Fruit fly (Drosophila melanogaster) whole organism, embryonic: ENCODE results near the gene PAN3.

Source experiments
- CG11456 ChIP-seq: fragments of 200-800 bp; sonication (Bioruptor generic); IDR thresholded peaks from 3 replicates; pipeline ENCODE4 v1.3.6; 2022; ENCODE audit warnings: missing biosample characterization, missing genetic modification characterization
- CG13123 ChIP-seq: fragments of 200-800 bp; sonication (Bioruptor generic); optimal IDR thresholded peaks from 2 replicates; lab custom pipeline; 2016; ENCODE audit warnings: missing biosample characterization, missing genetic modification characterization
- CG13287 ChIP-seq: fragments of 200-800 bp; sonication (Bioruptor generic); IDR thresholded peaks from 2 replicates; pipeline ENCODE4 v1.3.6; 2022; ENCODE audit warnings: missing biosample characterization, missing genetic modification characterization; ENCODE audit not compliant: partially characterized antibody
- CG15269 ChIP-seq: fragments of 200-800 bp; sonication (Bioruptor generic); optimal IDR thresholded peaks from 2 replicates; lab custom pipeline; 2018; ENCODE audit warnings: missing biosample characterization, mild to moderate bottlenecking, missing genetic modification characterization, moderate library complexity
- CG15601 ChIP-seq: fragments of 200-800 bp; sonication (Bioruptor generic); optimal IDR thresholded peaks from 3 replicates; lab custom pipeline; 2019; ENCODE audit warnings: missing biosample characterization, mild to moderate bottlenecking, missing genetic modification characterization, moderate library complexity
- CG17912 ChIP-seq: fragments of 200-800 bp; sonication (Bioruptor generic); optimal IDR thresholded peaks from 2 replicates; lab custom pipeline; 2018; ENCODE audit warnings: missing biosample characterization, mild to moderate bottlenecking, missing genetic modification characterization
- CG18619 ChIP-seq: fragments of 200-800 bp; sonication (Bioruptor generic); optimal IDR thresholded peaks from 3 replicates; lab custom pipeline; 2017; ENCODE audit warnings: missing biosample characterization, mild to moderate bottlenecking, missing genetic modification characterization
- CG30403 ChIP-seq: fragments of 200-800 bp; sonication (Bioruptor generic); optimal IDR thresholded peaks from 3 replicates; lab custom pipeline; 2016; ENCODE audit warnings: missing biosample characterization, missing genetic modification characterization
- CG31441 ChIP-seq: fragments of 200-800 bp; sonication (Bioruptor generic); IDR thresholded peaks from 2 replicates; pipeline ENCODE4 v1.3.6; 2022; ENCODE audit warnings: missing biosample characterization, missing genetic modification characterization
- CG3407 ChIP-seq: fragments of 200-800 bp; sonication (Bioruptor generic); optimal IDR thresholded peaks from 2 replicates; lab custom pipeline; 2018; ENCODE audit warnings: missing biosample characterization, mild to moderate bottlenecking, missing genetic modification characterization
- CG4404 ChIP-seq: fragments of 200-800 bp; sonication (Bioruptor generic); IDR thresholded peaks from 2 replicates; pipeline ENCODE4 v1.3.6; 2022; ENCODE audit warnings: missing biosample characterization, missing genetic modification characterization
- CG7839 ChIP-seq: fragments of 200-800 bp; sonication (Bioruptor generic); optimal IDR thresholded peaks from 3 replicates; lab custom pipeline; 2018; ENCODE audit warnings: missing biosample characterization, mild to moderate bottlenecking, missing genetic modification characterization, moderate library complexity
- CG9437 ChIP-seq: fragments of 200-800 bp; sonication (Bioruptor generic); optimal IDR thresholded peaks from 2 replicates; lab custom pipeline; 2018; ENCODE audit warnings: missing biosample characterization, mild to moderate bottlenecking, missing genetic modification characterization
- CG9797 ChIP-seq: fragments of 200-800 bp; sonication (Bioruptor generic); optimal IDR thresholded peaks from 3 replicates; lab custom pipeline; 2018; ENCODE audit warnings: missing biosample characterization, mild to moderate bottlenecking, missing genetic modification characterization
- CG9817 ChIP-seq: fragments of 200-800 bp; sonication (Bioruptor generic); optimal IDR thresholded peaks from 2 replicates; lab custom pipeline; 2018; ENCODE audit warnings: missing biosample characterization, mild to moderate bottlenecking, missing genetic modification characterization, moderate library complexity
- Dip2 ChIP-seq: fragments of 200-800 bp; sonication (Bioruptor generic); IDR thresholded peaks from 2 replicates; pipeline ENCODE4 v1.3.6; 2022; ENCODE audit warnings: missing biosample characterization, missing genetic modification characterization
- E2f1 ChIP-seq: fragments of 200-800 bp; sonication (Bioruptor generic); IDR thresholded peaks from 2 replicates; pipeline ENCODE4 v1.3.6; 2022; ENCODE audit warnings: missing biosample characterization, missing genetic modification characterization
- H15 ChIP-seq: fragments of 200-800 bp; sonication (Bioruptor generic); IDR thresholded peaks from 3 replicates; pipeline ENCODE4 v1.3.6; 2022; ENCODE audit warnings: missing biosample characterization, missing genetic modification characterization
- HLH4C ChIP-seq: fragments of 200-800 bp; sonication (Bioruptor generic); IDR thresholded peaks from 3 replicates; pipeline ENCODE4 v1.3.6; 2022; ENCODE audit warnings: missing biosample characterization, missing genetic modification characterization; ENCODE audit not compliant: partially characterized antibody
- Jarid2 ChIP-seq: fragments of 200-800 bp; sonication (Bioruptor generic); optimal IDR thresholded peaks from 3 replicates; lab custom pipeline; 2017; ENCODE audit warnings: mild to moderate bottlenecking, missing biosample characterization, missing genetic modification reagents, missing genetic modification characterization
- Lhr ChIP-seq: fragments of 200-800 bp; sonication (Bioruptor generic); optimal IDR thresholded peaks from 3 replicates; lab custom pipeline; 2017; ENCODE audit warnings: mild to moderate bottlenecking, missing biosample characterization, missing genetic modification reagents, missing genetic modification characterization
- MBD-R2 ChIP-seq: fragments of 200-800 bp; sonication (Bioruptor generic); IDR thresholded peaks from 2 replicates; pipeline ENCODE4 v1.3.6; 2022; ENCODE audit warnings: missing biosample characterization, missing genetic modification characterization
- Mad ChIP-seq: fragments of 200-800 bp; sonication (Bioruptor generic); optimal IDR thresholded peaks from 2 replicates; lab custom pipeline; 2016; ENCODE audit warnings: missing biosample characterization, missing genetic modification characterization
- Ravus ChIP-seq: fragments of 200-800 bp; sonication (Bioruptor generic); IDR thresholded peaks from 2 replicates; pipeline ENCODE4 v1.3.6; 2022; ENCODE audit warnings: missing biosample characterization, missing genetic modification characterization
- Rx ChIP-seq: fragments of 200-800 bp; sonication (Bioruptor generic); IDR thresholded peaks from 2 replicates; pipeline ENCODE4 v1.3.6; 2022; ENCODE audit warnings: missing biosample characterization, missing genetic modification characterization
- al ChIP-seq: fragments of 200-800 bp; sonication (Bioruptor generic); IDR thresholded peaks from 2 replicates; pipeline ENCODE4 v1.3.6; 2022; ENCODE audit warnings: missing biosample characterization, missing genetic modification characterization
- amos ChIP-seq: fragments of 200-800 bp; sonication (Bioruptor generic); IDR thresholded peaks from 2 replicates; pipeline ENCODE4 v1.3.6; 2022; ENCODE audit warnings: missing biosample characterization, missing genetic modification characterization; ENCODE audit not compliant: partially characterized antibody
- crc ChIP-seq: fragments of 200-800 bp; sonication (Bioruptor generic); optimal IDR thresholded peaks from 2 replicates; lab custom pipeline; 2016; ENCODE audit warnings: missing biosample characterization, missing genetic modification characterization
- crp ChIP-seq, 2 experiments: fragments of 200-800 bp; sonication (Bioruptor generic); optimal IDR thresholded peaks; 2 replicates in 1 of 2; 3 replicates in 1 of 2; lab custom pipeline; 2017; ENCODE audit warnings: missing biosample characterization in 2 of 2, missing genetic modification characterization in 2 of 2, mild to moderate bottlenecking in 1 of 2, moderate library complexity in 1 of 2
- fd64A ChIP-seq: fragments of 200-800 bp; sonication (Bioruptor generic); optimal IDR thresholded peaks from 3 replicates; lab custom pipeline; 2018; ENCODE audit warnings: missing biosample characterization, mild to moderate bottlenecking, missing genetic modification characterization
- gcm2 ChIP-seq: fragments of 200-800 bp; sonication (Bioruptor generic); optimal IDR thresholded peaks from 2 replicates; lab custom pipeline; 2016; ENCODE audit warnings: missing biosample characterization, missing genetic modification characterization
- gem ChIP-seq: fragments of 200-800 bp; sonication (Bioruptor generic); optimal IDR thresholded peaks from 2 replicates; lab custom pipeline; 2019; ENCODE audit warnings: missing biosample characterization, mild to moderate bottlenecking, missing genetic modification characterization, moderate library complexity
- gsb ChIP-seq: fragments of 200-800 bp; sonication (Bioruptor generic); IDR thresholded peaks from 2 replicates; pipeline ENCODE4 v1.3.6; 2022; ENCODE audit warnings: missing biosample characterization, missing genetic modification characterization
- h ChIP-seq: fragments of >200 bp; optimal IDR thresholded peaks from 2 replicates; lab custom pipeline; 2017
- insv ChIP-seq, 2 experiments: fragments of 200-800 bp; sonication (Bioruptor generic); optimal IDR thresholded peaks; 3 replicates each; lab custom pipeline; 2016 to 2018; ENCODE audit warnings: missing biosample characterization in 2 of 2, missing genetic modification characterization in 2 of 2
- jing ChIP-seq: fragments of 200-800 bp; sonication (Bioruptor generic); optimal IDR thresholded peaks from 2 replicates; lab custom pipeline; 2018; ENCODE audit warnings: missing biosample characterization, mild to moderate bottlenecking, missing genetic modification characterization
- klu ChIP-seq: fragments of 200-800 bp; sonication (Bioruptor generic); IDR thresholded peaks from 2 replicates; pipeline ENCODE4 v1.3.6; 2022; ENCODE audit warnings: missing biosample characterization, missing genetic modification characterization
- maf-S ChIP-seq: fragments of 200-800 bp; sonication (Bioruptor generic); optimal IDR thresholded peaks from 2 replicates; lab custom pipeline; 2016; ENCODE audit warnings: missing biosample characterization, missing genetic modification characterization
- mam ChIP-seq: fragments of 200-800 bp; sonication (Bioruptor generic); optimal IDR thresholded peaks from 3 replicates; lab custom pipeline; 2016; ENCODE audit warnings: missing biosample characterization, missing genetic modification characterization
- nmo ChIP-seq: fragments of 200-800 bp; sonication (Bioruptor generic); optimal IDR thresholded peaks from 2 replicates; lab custom pipeline; 2018; ENCODE audit warnings: missing biosample characterization, mild to moderate bottlenecking, missing genetic modification characterization, moderate library complexity
- pho ChIP-seq: fragments of 200-800 bp; sonication (Bioruptor generic); optimal IDR thresholded peaks from 2 replicates; lab custom pipeline; 2016; ENCODE audit warnings: missing biosample characterization, missing genetic modification characterization
- ranshi ChIP-seq: fragments of 200-800 bp; sonication (Bioruptor generic); IDR thresholded peaks from 2 replicates; pipeline ENCODE4 v1.3.6; 2022; ENCODE audit warnings: missing biosample characterization, missing genetic modification characterization
- schlank ChIP-seq: fragments of 200-800 bp; sonication (Bioruptor generic); optimal IDR thresholded peaks from 2 replicates; lab custom pipeline; 2018; ENCODE audit warnings: missing biosample characterization, mild to moderate bottlenecking, missing genetic modification characterization
- sens-2 ChIP-seq: fragments of 200-800 bp; sonication (Bioruptor generic); IDR thresholded peaks from 2 replicates; pipeline ENCODE4 v1.3.6; 2022; ENCODE audit warnings: missing biosample characterization, missing genetic modification characterization
- sim ChIP-seq: fragments of 200-800 bp; sonication (Bioruptor generic); IDR thresholded peaks from 2 replicates; pipeline ENCODE4 v1.3.6; 2022; ENCODE audit warnings: missing biosample characterization, missing genetic modification characterization
- sr ChIP-seq: fragments of 200-800 bp; sonication (Bioruptor generic); IDR thresholded peaks from 3 replicates; pipeline ENCODE4 v1.3.6; 2022; ENCODE audit warnings: missing biosample characterization, missing genetic modification characterization
- tgo ChIP-seq: fragments of 200-800 bp; sonication (Bioruptor generic); IDR thresholded peaks from 3 replicates; pipeline ENCODE4 v1.3.6; 2022; ENCODE audit warnings: missing biosample characterization, missing genetic modification characterization
- unpg ChIP-seq: fragments of 200-800 bp; sonication (Bioruptor generic); optimal IDR thresholded peaks from 3 replicates; lab custom pipeline; 2018; ENCODE audit warnings: missing biosample characterization, mild to moderate bottlenecking, missing genetic modification characterization, moderate library complexity
- wek ChIP-seq: fragments of 200-800 bp; sonication (Bioruptor generic); optimal IDR thresholded peaks from 3 replicates; lab custom pipeline; 2018; ENCODE audit warnings: missing biosample characterization, mild to moderate bottlenecking, missing genetic modification characterization, moderate library complexity

PAN3 gene

DNA sequence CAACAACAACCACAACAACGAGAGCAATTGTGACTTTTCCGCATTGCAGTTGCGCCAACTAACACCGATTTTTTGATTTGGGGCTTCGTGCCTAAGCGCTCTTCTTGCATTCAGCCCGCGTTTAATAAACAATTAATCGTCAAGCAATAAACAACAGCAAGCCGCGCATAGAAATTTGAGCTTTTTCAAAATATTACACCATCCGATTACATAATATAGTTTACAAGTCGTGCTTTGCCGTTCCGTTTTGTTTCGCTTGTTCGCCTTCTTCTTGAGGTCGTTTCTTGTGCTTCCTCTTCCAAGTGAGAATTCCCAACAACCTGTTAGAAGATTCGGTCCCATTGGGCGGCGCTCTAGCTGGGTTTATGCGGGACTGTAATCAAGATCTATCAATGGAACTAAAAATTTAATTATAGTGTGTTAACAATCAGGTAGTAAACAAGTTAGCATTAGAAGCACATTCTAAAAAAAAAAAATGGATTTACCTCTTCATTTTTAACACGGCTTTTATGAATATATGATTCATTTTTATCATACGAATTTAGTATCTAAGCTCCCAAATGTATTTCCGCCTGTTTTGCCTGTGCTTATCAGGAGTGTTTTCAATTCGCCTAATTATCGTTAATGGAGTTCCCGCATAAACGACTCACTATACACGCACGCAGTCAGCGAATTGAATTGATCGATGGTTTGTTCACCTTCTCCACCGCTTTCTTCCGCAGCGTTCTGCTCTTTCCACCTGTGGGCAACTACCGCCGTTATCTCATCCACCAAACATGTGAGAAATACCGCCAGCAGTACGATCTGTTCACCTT, 35.0 kb upstream of the PAN3 start (continued):
- peak; percentile 91 for TF ChIP-seq unpg
- peak; percentile 55 for TF ChIP-seq sim (GFP tag; lab: Robert Waterston, UW)
- peak; percentile 87 for TF ChIP-seq CG15601
- TF ChIP-seq CG11456 (GFP tag; lab: Robert Waterston, UW): peak; percentile 67; the same call in 1 of the 3 replicates
- TF ChIP-seq wek: peak; percentile 59
- TF ChIP-seq CG30403 (GFP tag; lab: Kevin White, UChicago): peak; percentile 86
- peak; percentile 87 for TF ChIP-seq CG31441 (GFP tag; lab: Robert Waterston, UW)
- TF ChIP-seq Mad (GFP tag; lab: Kevin White, UChicago): peak; percentile 54
- TF ChIP-seq mam (GFP tag; lab: Kevin White, UChicago): peak; percentile 59
- peak; percentile 53 for TF ChIP-seq jing
- TF ChIP-seq CG9437 (GFP tag; lab: Kevin White, UChicago): peak; percentile 76
- TF ChIP-seq Jarid2 (GFP tag; lab: Kevin White, UChicago): peak; percentile 68
- TF ChIP-seq CG7839: peak; percentile 91
- peak; percentile 60; the same call in 2 of the 3 replicates for TF ChIP-seq tgo (GFP tag; lab: Robert Waterston, UW)
- no peak for TF ChIP-seq klu (GFP tag; lab: Robert Waterston, UW)
- TF ChIP-seq CG13287 (GFP tag; lab: Robert Waterston, UW): peak; percentile 11; the same call in 1 of the 2 replicates
- TF ChIP-seq gcm2 (GFP tag; lab: Kevin White, UChicago): no peak
- TF ChIP-seq Ravus (GFP tag; lab: Robert Waterston, UW): no peak
- peak; percentile 70 for TF ChIP-seq CG4404 (GFP tag; lab: Robert Waterston, UW)
- peak; percentile 66 for TF ChIP-seq CG3407 (GFP tag; lab: Kevin White, UChicago)
- no peak for TF ChIP-seq h (lab: Kevin White, UChicago)
- TF ChIP-seq H15 (GFP tag; lab: Robert Waterston, UW): peak; percentile 6; the same call in 1 of the 3 replicates
- TF ChIP-seq CG17912 (GFP tag; lab: Kevin White, UChicago): no peak
- peak; percentile 65 for TF ChIP-seq schlank (tag; lab: Kevin White, UChicago)
- TF ChIP-seq sens-2: peak; percentile 70; the same call in 1 of the 2 replicates
- TF ChIP-seq HLH4C: no peak
- peak; percentile 60 for TF ChIP-seq CG13123 (GFP tag; lab: Kevin White, UChicago)
- peak; percentile 80 for TF ChIP-seq pho
- peak; percentile 77 for TF ChIP-seq CG9817 (tag; lab: Kevin White, UChicago)
- TF ChIP-seq CG15269 (tag; lab: Kevin White, UChicago): peak; percentile 89
- TF ChIP-seq CG9797 (GFP tag; lab: Kevin White, UChicago): no peak
- peak; percentile 65 for TF ChIP-seq fd64A (GFP tag; lab: Kevin White, UChicago)
- peak; percentile 86 for TF ChIP-seq CG18619 (GFP tag; lab: Kevin White, UChicago)
- TF ChIP-seq ranshi (GFP tag; lab: Robert Waterston, UW): peak; percentile 77
- peak; percentile 79 for TF ChIP-seq crc (GFP tag; lab: Kevin White, UChicago)
- TF ChIP-seq maf-S (GFP tag; lab: Kevin White, UChicago): peak; percentile 13
- peak in 1 of 2 experiments; percentile 25 for TF ChIP-seq crp (GFP tag; optimal IDR thresholded peaks at IDR 0.05; lab: Kevin White, UChicago)
- peak; percentile 23; the same call in 1 of the 2 replicates for TF ChIP-seq MBD-R2 (GFP tag; lab: Robert Waterston, UW)
- TF ChIP-seq E2f1 (GFP tag; lab: Robert Waterston, UW): peak; percentile 55; the same call in 1 of the 2 replicates
- TF ChIP-seq nmo (GFP tag; lab: Kevin White, UChicago): peak; percentile 94
- TF ChIP-seq Rx (GFP tag; lab: Robert Waterston, UW): no peak
- peak; percentile 35; the same call in 1 of the 2 replicates for TF ChIP-seq al
- peak; percentile 92 for TF ChIP-seq gem (tag; lab: Kevin White, UChicago)
- no peak for TF ChIP-seq sr (GFP tag; lab: Robert Waterston, UW)
- peak; percentile 64 for TF ChIP-seq Lhr (GFP tag; lab: Kevin White, UChicago)
- TF ChIP-seq insv (GFP tag; optimal IDR thresholded peaks at IDR 0.05; lab: Kevin White, UChicago): peak in 1 of 2 experiments; percentile 60
- TF ChIP-seq amos: no peak
- no peak for TF ChIP-seq gsb (GFP tag; lab: Robert Waterston, UW)
- TF ChIP-seq Dip2 (GFP tag; lab: Robert Waterston, UW): no peak
